In genomic region chr3R:16746785-16747184, dm6 we compare ENCODE assay signal across 2 fruit fly cellular contexts.
TF ChIP-seq lines count a peak whose summit lies in the region.

No protein-coding gene starts in this region.

- TF ChIP-seq CTCF in whole organism, embryonic (GFP tag; optimal IDR thresholded peaks at IDR 0.05; lab: Kevin White, UChicago) = no peak

TF ChIP-seq in whole organism, embryonic, 481 proteins besides CTCF, POLR2A, EP300 and RAD21:
- TF ChIP-seq exex (tag; optimal IDR thresholded peaks at IDR 0.05; lab: Kevin White, UChicago) = no peak
- no peak for TF ChIP-seq CG15601 (tag; optimal IDR thresholded peaks at IDR 0.05; lab: Kevin White, UChicago)
- no peak for TF ChIP-seq NC2β (GFP tag; optimal IDR thresholded peaks at IDR 0.05; lab: Kevin White, UChicago)
- TF ChIP-seq CG10267 (tag; optimal IDR thresholded peaks at IDR 0.05; lab: Kevin White, UChicago) = no peak
- TF ChIP-seq Abd-B (GFP tag; optimal IDR thresholded peaks at IDR 0.05; lab: Kevin White, UChicago) = peak; percentile 38
- TF ChIP-seq kni (GFP tag; optimal IDR thresholded peaks at IDR 0.05; lab: Kevin White, UChicago) = peak; percentile 67
- peak; percentile 45 for TF ChIP-seq Blimp-1 (GFP tag; optimal IDR thresholded peaks at IDR 0.05; lab: Kevin White, UChicago)
- peak; percentile 67 for TF ChIP-seq Ets65A (GFP tag; lab: Kevin White, UChicago)
- peak; percentile 44 for TF ChIP-seq CG1832 (GFP tag; optimal IDR thresholded peaks at IDR 0.05; lab: Kevin White, UChicago)
- TF ChIP-seq esg (GFP tag; conservative IDR thresholded peaks at IDR 0.05; lab: Robert Waterston, UW) = no peak
- no peak for TF ChIP-seq CG4730 (GFP tag; IDR thresholded peaks at IDR 0.05; lab: Robert Waterston, UW)
- no peak for TF ChIP-seq CG14014 (GFP tag; IDR thresholded peaks at IDR 0.05; lab: Robert Waterston, UW)
- TF ChIP-seq zf30C (GFP tag; optimal IDR thresholded peaks at IDR 0.05; lab: Kevin White, UChicago) = peak; percentile 57
- no peak for TF ChIP-seq CG2199 (GFP tag; IDR thresholded peaks at IDR 0.05; lab: Robert Waterston, UW)
- TF ChIP-seq wdn (GFP tag; IDR thresholded peaks at IDR 0.05; lab: Robert Waterston, UW) = no peak
- TF ChIP-seq Xrp1 (GFP tag; IDR thresholded peaks at IDR 0.05; lab: Robert Waterston, UW) = no peak
- TF ChIP-seq CG10654 (GFP tag; optimal IDR thresholded peaks at IDR 0.05; lab: Kevin White, UChicago) = no peak
- no peak for TF ChIP-seq seq (GFP tag; IDR thresholded peaks at IDR 0.05; lab: Robert Waterston, UW)
- TF ChIP-seq CG10321 (GFP tag; IDR thresholded peaks at IDR 0.05; lab: Robert Waterston, UW) = peak; percentile 79
- TF ChIP-seq abd-A (tag; optimal IDR thresholded peaks at IDR 0.05; lab: Kevin White, UChicago) = peak; percentile 92
- TF ChIP-seq vvl (GFP tag; IDR thresholded peaks at IDR 0.05; lab: Robert Waterston, UW) = peak; percentile 43; the same call in 1 of the 2 replicates

TF ChIP-seq in whole organism, prepupa, 60 proteins besides CTCF, POLR2A, EP300 and RAD21:
- peak; percentile 28 for TF ChIP-seq CG1621 (tag; optimal IDR thresholded peaks at IDR 0.05; lab: Kevin White, UChicago)
- no peak for TF ChIP-seq CG3919 (GFP tag; optimal IDR thresholded peaks at IDR 0.05; lab: Kevin White, UChicago)
- TF ChIP-seq Eip78C (GFP tag; lab: Kevin White, UChicago) = peak; percentile 45
- TF ChIP-seq fkh (GFP tag; optimal IDR thresholded peaks at IDR 0.05; lab: Kevin White, UChicago) = no peak
- no peak for TF ChIP-seq Hr39 (GFP tag; optimal IDR thresholded peaks at IDR 0.05; lab: Kevin White, UChicago)
- TF ChIP-seq Ets96B (tag; optimal IDR thresholded peaks at IDR 0.05; lab: Kevin White, UChicago) = no peak
- no peak for TF ChIP-seq Eip93F (GFP tag; optimal IDR thresholded peaks at IDR 0.05; lab: Kevin White, UChicago)
- TF ChIP-seq Blimp-1 (GFP tag; optimal IDR thresholded peaks at IDR 0.05; lab: Kevin White, UChicago) = peak; percentile 26
- TF ChIP-seq CG16779 (tag; optimal IDR thresholded peaks at IDR 0.05; lab: Kevin White, UChicago) = no peak
- no peak for TF ChIP-seq Eip75B (GFP tag; optimal IDR thresholded peaks at IDR 0.05; lab: Kevin White, UChicago)
- no peak for TF ChIP-seq Met (GFP tag; optimal IDR thresholded peaks at IDR 0.05; lab: Kevin White, UChicago)
- TF ChIP-seq topi (GFP tag; optimal IDR thresholded peaks at IDR 0.05; lab: Kevin White, UChicago) = no peak
TF ChIP-seq in whole organism, prepupa: peak in this region for 3.

Comparison
In these comparisons a context has a peak if more than half of its experiments do, and no peak if none do; other contexts are left out.
1. Of the 7 proteins assayed by ChIP-seq in both whole organism, embryonic and whole organism, prepupa: peak only in whole organism, embryonic: none; only in whole organism, prepupa: none; in both: Blimp-1; in neither: 6.